Fruit fly (Drosophila melanogaster) whole organism, prepupa: ENCODE measurements around the gene CG11726.
A peak's percentile ranks its signal among the peaks of the same experiment; 100 is the strongest.

Experiments used
- Blimp-1 ChIP-seq: fragments of 200-800 bp; sonication (Bioruptor generic); optimal IDR thresholded peaks from 3 replicates; lab custom pipeline; 2017; ENCODE audit warnings: missing biosample characterization, missing genetic modification characterization, mild to moderate bottlenecking, moderate library complexity, missing genetic modification reagents
- CG10669 ChIP-seq: fragments of 200-800 bp; sonication (Bioruptor generic); optimal IDR thresholded peaks from 3 replicates; lab custom pipeline; 2018; ENCODE audit warnings: missing biosample characterization, mild to moderate bottlenecking, missing genetic modification characterization, moderate library complexity
- CG11902 ChIP-seq: fragments of 200-800 bp; sonication (Bioruptor generic); optimal IDR thresholded peaks from 3 replicates; lab custom pipeline; 2016; ENCODE audit warnings: missing biosample characterization, missing genetic modification characterization
- CG15336 ChIP-seq: fragments of 200-800 bp; sonication (Bioruptor generic); IDR thresholded peaks from 2 replicates; pipeline ENCODE4 v1.3.6; 2022; ENCODE audit warnings: missing biosample characterization, missing genetic modification characterization
- CG1621 ChIP-seq: fragments of 200-800 bp; sonication (Bioruptor generic); optimal IDR thresholded peaks from 3 replicates; lab custom pipeline; 2018; ENCODE audit warnings: missing biosample characterization, mild to moderate bottlenecking, missing genetic modification characterization
- CG3032 ChIP-seq: fragments of 200-800 bp; optimal IDR thresholded peaks from 2 replicates; lab custom pipeline; 2019; ENCODE audit warnings: missing biosample characterization, mild to moderate bottlenecking, missing genetic modification characterization, moderate library complexity
- CG31627 ChIP-seq: fragments of 200-800 bp; sonication (Bioruptor generic); optimal IDR thresholded peaks from 3 replicates; lab custom pipeline; 2016; ENCODE audit warnings: missing biosample characterization, missing genetic modification characterization
- CG34406 ChIP-seq: fragments of 200-800 bp; sonication (Bioruptor generic); optimal IDR thresholded peaks from 3 replicates; lab custom pipeline; 2016; ENCODE audit warnings: missing biosample characterization, missing genetic modification characterization
- CG3919 ChIP-seq: fragments of 200-800 bp; sonication (Bioruptor generic); optimal IDR thresholded peaks from 3 replicates; lab custom pipeline; 2016; ENCODE audit warnings: missing biosample characterization, missing genetic modification characterization
- CG4318 ChIP-seq: fragments of 200-800 bp; sonication (Bioruptor generic); optimal IDR thresholded peaks from 3 replicates; lab custom pipeline; 2017; ENCODE audit warnings: missing biosample characterization, mild to moderate bottlenecking, missing genetic modification characterization
- CG6276 ChIP-seq: fragments of 200-800 bp; sonication (Bioruptor generic); optimal IDR thresholded peaks from 2 replicates; lab custom pipeline; 2017; ENCODE audit warnings: missing biosample characterization, mild to moderate bottlenecking, missing genetic modification characterization
- CG6792 ChIP-seq: fragments of 200-800 bp; sonication (Bioruptor generic); optimal IDR thresholded peaks from 3 replicates; lab custom pipeline; 2016; ENCODE audit warnings: missing biosample characterization, missing genetic modification characterization
- CG6854 ChIP-seq: fragments of 200-800 bp; sonication (Bioruptor generic); optimal IDR thresholded peaks from 2 replicates; lab custom pipeline; 2017; ENCODE audit warnings: missing biosample characterization, mild to moderate bottlenecking, missing genetic modification characterization
- CG7368 ChIP-seq: fragments of 200-800 bp; sonication (Bioruptor generic); optimal IDR thresholded peaks from 3 replicates; lab custom pipeline; 2016; ENCODE audit warnings: missing biosample characterization, missing genetic modification characterization
- CG8119 ChIP-seq: fragments of 200-800 bp; sonication (Bioruptor generic); IDR thresholded peaks from 3 replicates; pipeline ENCODE4 v1.3.6; 2022; ENCODE audit warnings: missing biosample characterization, missing genetic modification characterization
- CG8319 ChIP-seq: fragments of 200-800 bp; sonication (Bioruptor generic); optimal IDR thresholded peaks from 3 replicates; lab custom pipeline; 2016; ENCODE audit warnings: missing biosample characterization, missing genetic modification characterization
- Eip75B ChIP-seq: fragments of 200-800 bp; sonication (Bioruptor generic); optimal IDR thresholded peaks from 3 replicates; lab custom pipeline; 2016; ENCODE audit warnings: missing biosample characterization, missing genetic modification characterization
- Eip78C ChIP-seq: fragments of 200-800 bp; sonication (Bioruptor generic); peaks from one replicate; lab custom pipeline; 2016; ENCODE audit warnings: missing biosample characterization, missing genetic modification characterization
- Eip93F ChIP-seq: fragments of 200-800 bp; sonication (Bioruptor generic); optimal IDR thresholded peaks from 2 replicates; lab custom pipeline; 2016; ENCODE audit warnings: missing biosample characterization, mild to moderate bottlenecking, missing genetic modification characterization
- Ets21C ChIP-seq: fragments of 200-800 bp; sonication (Bioruptor generic); optimal IDR thresholded peaks from 3 replicates; lab custom pipeline; 2016; ENCODE audit warnings: missing biosample characterization, missing genetic modification characterization
- Ets96B ChIP-seq: fragments of 200-800 bp; optimal IDR thresholded peaks from 2 replicates; lab custom pipeline; 2019; ENCODE audit warnings: missing biosample characterization, mild to moderate bottlenecking, missing genetic modification characterization, moderate library complexity
- Gug ChIP-seq: fragments of 200-800 bp; sonication (Bioruptor generic); IDR thresholded peaks from 2 replicates; pipeline ENCODE4 v1.3.6; 2022; ENCODE audit warnings: missing biosample characterization, missing genetic modification characterization
- Hr38 ChIP-seq: sonication (Bioruptor generic); optimal IDR thresholded peaks from 2 replicates; lab custom pipeline; 2016; ENCODE audit warnings: missing biosample characterization, missing genetic modification characterization
- Hr39 ChIP-seq: fragments of 200-800 bp; sonication (Bioruptor generic); optimal IDR thresholded peaks from 2 replicates; lab custom pipeline; 2016; ENCODE audit warnings: missing biosample characterization, missing genetic modification characterization
- Lpt ChIP-seq: fragments of 200-800 bp; sonication (Bioruptor generic); optimal IDR thresholded peaks from 3 replicates; lab custom pipeline; 2016; ENCODE audit warnings: missing biosample characterization, missing genetic modification characterization
- Met ChIP-seq: fragments of 200-800 bp; sonication (Bioruptor generic); optimal IDR thresholded peaks from 3 replicates; lab custom pipeline; 2016; ENCODE audit warnings: missing biosample characterization, missing genetic modification characterization
- OdsH ChIP-seq: fragments of 200-800 bp; sonication (Bioruptor generic); optimal IDR thresholded peaks from 3 replicates; lab custom pipeline; 2016; ENCODE audit warnings: missing biosample characterization, missing genetic modification characterization
- Sox102F ChIP-seq: fragments of 200-800 bp; sonication (Bioruptor generic); optimal IDR thresholded peaks from 2 replicates; lab custom pipeline; 2016; ENCODE audit warnings: missing biosample characterization, mild to moderate bottlenecking, missing genetic modification characterization
- Sox14 ChIP-seq: fragments of 200-800 bp; sonication (Bioruptor generic); optimal IDR thresholded peaks from 3 replicates; lab custom pipeline; 2016; ENCODE audit warnings: missing biosample characterization, missing genetic modification characterization
- Sox15 ChIP-seq: fragments of 200-800 bp; sonication (Bioruptor generic); optimal IDR thresholded peaks from 3 replicates; lab custom pipeline; 2016; ENCODE audit warnings: missing biosample characterization, missing genetic modification characterization
- acj6 ChIP-seq: fragments of 200-800 bp; sonication (Bioruptor generic); optimal IDR thresholded peaks from 3 replicates; lab custom pipeline; 2016; ENCODE audit warnings: missing biosample characterization, missing genetic modification characterization
- eg ChIP-seq: fragments of 200-800 bp; sonication (Bioruptor generic); IDR thresholded peaks from 3 replicates; pipeline ENCODE4 v1.3.6; 2022; ENCODE audit warnings: missing biosample characterization, missing genetic modification characterization
- esn ChIP-seq: fragments of 200-800 bp; sonication (Bioruptor generic); optimal IDR thresholded peaks from 2 replicates; lab custom pipeline; 2016; ENCODE audit warnings: missing biosample characterization, mild to moderate bottlenecking, missing genetic modification characterization, moderate library complexity
- fd59A ChIP-seq: fragments of 200-800 bp; sonication (Bioruptor generic); optimal IDR thresholded peaks from 2 replicates; lab custom pipeline; 2017; ENCODE audit warnings: missing biosample characterization, mild to moderate bottlenecking, missing genetic modification characterization, missing genetic modification reagents
- fd85E ChIP-seq: fragments of 200-800 bp; sonication (Bioruptor generic); optimal IDR thresholded peaks from 3 replicates; lab custom pipeline; 2016; ENCODE audit warnings: missing biosample characterization, missing genetic modification characterization
- fkh ChIP-seq: fragments of 200-800 bp; sonication (Bioruptor generic); optimal IDR thresholded peaks from 3 replicates; lab custom pipeline; 2017; ENCODE audit warnings: missing biosample characterization, mild to moderate bottlenecking, missing genetic modification characterization, moderate library complexity
- net ChIP-seq: fragments of 200-800 bp; sonication (Bioruptor generic); optimal IDR thresholded peaks from 3 replicates; lab custom pipeline; 2016; ENCODE audit warnings: missing biosample characterization, missing genetic modification characterization
- pdm3 ChIP-seq: fragments of 200-800 bp; sonication (Bioruptor generic); optimal IDR thresholded peaks from 3 replicates; lab custom pipeline; 2016; ENCODE audit warnings: missing biosample characterization, missing genetic modification characterization
- salr ChIP-seq, 2 experiments: fragments of 200-800 bp; sonication (Bioruptor generic); optimal IDR thresholded peaks; 3 replicates each; lab custom pipeline; 2016 to 2018; ENCODE audit warnings: missing biosample characterization in 2 of 2, missing genetic modification characterization in 2 of 2, mild to moderate bottlenecking in 1 of 2
- ss ChIP-seq, 2 experiments: fragments of 200-800 bp; sonication (Bioruptor generic); optimal IDR thresholded peaks; 2 replicates in 1 of 2; 3 replicates in 1 of 2; lab custom pipeline; 2017 to 2018; ENCODE audit warnings: mild to moderate bottlenecking in 2 of 2, missing biosample characterization in 2 of 2, missing genetic modification characterization in 2 of 2, moderate library complexity in 1 of 2
- svp ChIP-seq: fragments of 200-800 bp; sonication (Bioruptor generic); peaks from one replicate; lab custom pipeline; 2016; ENCODE audit warnings: missing biosample characterization, missing genetic modification characterization
- topi ChIP-seq: fragments of 200-800 bp; sonication (Bioruptor generic); optimal IDR thresholded peaks from 3 replicates; lab custom pipeline; 2016; ENCODE audit warnings: missing biosample characterization, missing genetic modification characterization
- vri ChIP-seq: fragments of 200-800 bp; sonication (Bioruptor generic); optimal IDR thresholded peaks from 3 replicates; lab custom pipeline; 2016; ENCODE audit warnings: missing biosample characterization, mild to moderate bottlenecking, missing genetic modification characterization

CG11726 gene

DNA sequence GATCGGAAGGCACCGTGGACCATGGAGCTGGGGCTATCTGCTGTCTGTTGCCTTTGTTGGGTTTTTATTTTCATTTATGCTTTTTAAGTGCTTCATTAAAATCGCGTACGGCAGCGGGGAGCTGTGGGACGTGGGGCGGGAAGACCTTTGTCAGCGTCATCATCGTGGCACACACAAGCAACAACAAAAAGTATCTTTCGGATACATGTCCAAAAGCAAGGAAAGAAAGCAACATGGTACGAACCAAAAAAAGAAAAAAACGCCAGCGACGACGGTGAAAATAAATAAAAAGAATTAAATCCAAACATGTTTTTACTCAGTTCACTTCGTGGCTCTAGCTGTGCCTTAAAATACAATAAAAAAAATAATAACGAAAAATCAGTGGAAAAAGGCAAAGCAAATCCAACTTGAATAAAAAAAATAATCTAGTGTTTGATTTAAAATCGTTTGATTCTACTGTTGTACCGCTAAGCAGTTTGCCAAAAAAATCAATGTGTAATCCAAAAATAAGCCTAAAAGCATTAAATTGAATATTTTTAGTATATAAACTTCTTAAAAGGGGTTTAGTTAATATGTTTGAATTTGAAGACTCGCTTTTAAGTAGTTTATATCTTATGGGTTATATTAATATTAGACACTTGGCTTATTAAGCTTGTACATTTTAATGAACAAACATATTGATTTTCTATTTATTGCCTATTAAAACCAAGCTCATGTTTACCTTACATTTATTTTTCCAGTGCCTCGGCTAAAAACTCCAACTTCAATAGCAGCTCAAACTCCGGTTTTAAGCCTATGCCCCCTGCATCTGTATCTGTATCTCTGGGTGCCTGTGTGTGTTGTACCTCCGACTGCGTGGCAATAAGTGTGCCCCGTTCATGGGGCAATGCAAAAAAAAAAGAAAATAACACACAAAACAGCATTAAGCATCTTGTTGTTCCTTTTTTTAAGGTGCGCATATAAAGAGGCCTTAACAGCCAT lies 25.9 kb upstream of the CG11726 start (continued):
- TF ChIP-seq CG34406 (GFP tag; lab: Kevin White, UChicago) = peak; percentile 79
- TF ChIP-seq vri = peak; percentile 52
- TF ChIP-seq svp (GFP tag; lab: Kevin White, UChicago) = peak; percentile 91
- peak; percentile 80 for TF ChIP-seq CG3919 (GFP tag; lab: Kevin White, UChicago)
- peak; percentile 66 for TF ChIP-seq CG6792 (GFP tag; lab: Kevin White, UChicago)
- TF ChIP-seq CG3032 (tag; lab: Kevin White, UChicago) = peak; percentile 83
- peak; percentile 43 for TF ChIP-seq Sox102F (GFP tag; lab: Kevin White, UChicago)
- peak; percentile 65 for TF ChIP-seq CG7368 (GFP tag; lab: Kevin White, UChicago)
- peak; percentile 91 for TF ChIP-seq esn
- TF ChIP-seq Sox15 (GFP tag; lab: Kevin White, UChicago) = peak; percentile 78
- peak; percentile 88 for TF ChIP-seq Met (GFP tag; lab: Kevin White, UChicago)
- TF ChIP-seq Hr39 (GFP tag; lab: Kevin White, UChicago) = peak; percentile 83
- TF ChIP-seq CG6854 (GFP tag; lab: Kevin White, UChicago) = peak; percentile 83
- peak; percentile 48 for TF ChIP-seq CG8319 (GFP tag; lab: Kevin White, UChicago)
- TF ChIP-seq Hr38 (GFP tag; lab: Kevin White, UChicago) = no peak
- peak; percentile 86 for TF ChIP-seq Ets96B (tag; lab: Kevin White, UChicago)
- peak; percentile 67 for TF ChIP-seq CG10669 (GFP tag; lab: Kevin White, UChicago)
- TF ChIP-seq OdsH (GFP tag; lab: Kevin White, UChicago) = peak; percentile 85
- TF ChIP-seq Sox14 (GFP tag; lab: Kevin White, UChicago) = peak; percentile 74
- peak; percentile 35 for TF ChIP-seq fd85E (GFP tag; lab: Kevin White, UChicago)
- peak; percentile 60 for TF ChIP-seq Eip93F (GFP tag; lab: Kevin White, UChicago)
- peak; percentile 61 for TF ChIP-seq CG11902 (GFP tag; lab: Kevin White, UChicago)
- peak; percentile 74 for TF ChIP-seq fd59A (GFP tag; lab: Kevin White, UChicago)
- peak; percentile 79 for TF ChIP-seq CG31627 (GFP tag; lab: Kevin White, UChicago)
- peak; percentile 59 for TF ChIP-seq Gug
- TF ChIP-seq CG4318 (GFP tag; lab: Kevin White, UChicago) = peak; percentile 66
- TF ChIP-seq eg (GFP tag; lab: Robert Waterston, UW) = peak; percentile 92; the same call in 2 of the 3 replicates
- TF ChIP-seq salr (GFP tag; optimal IDR thresholded peaks at IDR 0.05; lab: Kevin White, UChicago) = peak; percentile 85 to 86
- TF ChIP-seq CG1621 (tag; lab: Kevin White, UChicago) = peak; percentile 92
- peak; percentile 66 for TF ChIP-seq net (GFP tag; lab: Kevin White, UChicago)
- peak; percentile 75 for TF ChIP-seq pdm3 (GFP tag; lab: Kevin White, UChicago)
- peak; percentile 89 for TF ChIP-seq topi (GFP tag; lab: Kevin White, UChicago)

DNA sequence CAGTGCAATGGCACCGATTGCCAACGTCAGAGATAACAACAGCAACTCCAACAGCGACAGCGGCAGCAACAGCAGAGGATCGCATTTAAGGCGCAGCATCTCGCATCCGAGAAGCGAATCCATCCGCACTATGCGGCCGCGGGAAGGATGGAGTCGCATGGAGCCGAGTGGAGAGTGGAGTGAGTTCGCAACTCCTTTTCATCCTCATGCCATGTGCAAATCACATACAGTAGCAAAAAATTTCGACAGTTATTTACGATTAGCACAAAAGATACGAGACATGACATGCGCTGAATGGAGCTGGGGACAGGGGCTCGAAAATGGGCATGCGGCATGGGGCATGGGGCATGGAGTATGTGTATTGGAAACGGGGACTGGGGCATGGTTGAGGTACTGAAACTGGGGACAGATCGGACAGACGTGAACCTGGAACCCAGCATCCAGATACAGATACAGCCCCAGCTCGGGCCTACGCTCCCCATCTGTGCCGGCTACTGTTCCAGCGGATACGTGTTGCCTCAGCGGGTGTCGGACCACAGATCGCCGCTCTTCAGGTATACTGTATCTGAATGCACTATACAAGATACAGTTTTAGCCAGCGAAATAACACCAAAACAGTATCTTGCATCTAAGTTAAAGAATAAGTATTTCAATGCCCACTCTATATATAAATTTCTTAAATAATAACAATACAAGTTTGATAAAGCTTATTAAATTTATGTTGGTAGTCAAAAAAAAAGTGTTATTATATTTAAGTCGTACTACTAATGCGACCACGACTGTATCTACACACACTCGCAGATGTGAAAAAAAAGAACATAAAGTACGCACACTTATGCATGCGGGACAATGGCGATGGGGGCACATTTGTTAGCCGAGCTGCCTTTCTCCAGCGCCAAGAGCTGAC lies 24.5 kb upstream of the CG11726 start:
- peak; percentile 84 for TF ChIP-seq CG8119 (GFP tag; lab: Robert Waterston, UW)
- peak; percentile 38 for TF ChIP-seq vri
- peak; percentile 55 for TF ChIP-seq Gug
- TF ChIP-seq pdm3 (GFP tag; lab: Kevin White, UChicago) = peak; percentile 76
- TF ChIP-seq ss (GFP tag; optimal IDR thresholded peaks at IDR 0.05; lab: Kevin White, UChicago) = peak; percentile 77 to 85
- TF ChIP-seq Eip75B (GFP tag; lab: Kevin White, UChicago) = peak; percentile 65
- TF ChIP-seq Lpt (GFP tag; lab: Kevin White, UChicago) = peak; percentile 70
- TF ChIP-seq CG31627 (GFP tag; lab: Kevin White, UChicago) = peak; percentile 27
- peak; percentile 35 for TF ChIP-seq CG4318 (GFP tag; lab: Kevin White, UChicago)
- TF ChIP-seq CG6276 = peak; percentile 85
- TF ChIP-seq topi (GFP tag; lab: Kevin White, UChicago) = peak; percentile 72
- peak; percentile 80 for TF ChIP-seq esn
- TF ChIP-seq fd59A (GFP tag; lab: Kevin White, UChicago) = peak; percentile 81
- peak; percentile 29 for TF ChIP-seq Ets21C
- TF ChIP-seq Eip78C (GFP tag; lab: Kevin White, UChicago) = peak; percentile 94
- peak; percentile 74 for TF ChIP-seq acj6 (GFP tag; lab: Kevin White, UChicago)
- TF ChIP-seq CG11902 (GFP tag; lab: Kevin White, UChicago) = peak; percentile 67
- TF ChIP-seq CG3919 (GFP tag; lab: Kevin White, UChicago) = peak; percentile 90
- no peak for TF ChIP-seq fkh (GFP tag; lab: Kevin White, UChicago)
- peak; percentile 70 for TF ChIP-seq OdsH (GFP tag; lab: Kevin White, UChicago)
- peak; percentile 84 for TF ChIP-seq svp (GFP tag; lab: Kevin White, UChicago)
- peak; percentile 64 for TF ChIP-seq Blimp-1
- peak; percentile 81 for TF ChIP-seq CG15336 (GFP tag; lab: Robert Waterston, UW)
- peak; percentile 73 for TF ChIP-seq Met (GFP tag; lab: Kevin White, UChicago)
- peak; percentile 37 for TF ChIP-seq Eip93F (GFP tag; lab: Kevin White, UChicago)
- peak; percentile 46 for TF ChIP-seq CG6854 (GFP tag; lab: Kevin White, UChicago)
